Worm (Caenorhabditis elegans) whole organism, young adult: Measurements from ENCODE around the gene T23G5.2.

Experiments used
- C06A6.2 ChIP-seq: fragments of 200-800 bp; sonication (Bioruptor generic); conservative IDR thresholded peaks from 2 replicates; pipeline ENCODE4 v1.3.6; 2022; ENCODE audit warnings: missing genetic modification characterization, missing compliant biosample characterization
- C17E4.6 ChIP-seq: fragments of 200-800 bp; sonication (Bioruptor generic); IDR thresholded peaks from 2 replicates; pipeline ENCODE4 v1.3.6; 2022; ENCODE audit warnings: missing genetic modification reagents, missing genetic modification characterization, missing compliant biosample characterization
- F10E7.11 ChIP-seq: sonication (generic microtip); optimal IDR thresholded peaks from 2 replicates; lab custom pipeline; 2017; ENCODE audit warnings: mild to moderate bottlenecking, missing genetic modification characterization, moderate library complexity, missing compliant biosample characterization
- F33H1.4 ChIP-seq: fragments of 200-800 bp; sonication (Bioruptor generic); IDR thresholded peaks from 2 replicates; pipeline ENCODE4 v1.3.6; 2022; ENCODE audit warnings: missing genetic modification reagents, missing genetic modification characterization, missing compliant biosample characterization
- F49E8.2 ChIP-seq: sonication (generic microtip); optimal IDR thresholded peaks from 3 replicates; lab custom pipeline; 2017; ENCODE audit warnings: missing genetic modification characterization, mild to moderate bottlenecking, missing compliant biosample characterization, antibody characterized with exemption, moderate library complexity; ENCODE audit not compliant: insufficient read depth
- F52B5.7 ChIP-seq: sonication (generic microtip); optimal IDR thresholded peaks from 2 replicates; lab custom pipeline; 2016; ENCODE audit warnings: mild to moderate bottlenecking, missing genetic modification characterization, missing compliant biosample characterization
- F57A8.1 ChIP-seq: fragments of 200-800 bp; sonication (Bioruptor generic); optimal IDR thresholded peaks from 2 replicates; lab custom pipeline; 2018; ENCODE audit warnings: mild to moderate bottlenecking, missing genetic modification characterization, moderate library complexity, missing compliant biosample characterization
- K12H6.12 ChIP-seq: fragments of 200-800 bp; sonication (Bioruptor generic); optimal IDR thresholded peaks from 2 replicates; lab custom pipeline; 2018; ENCODE audit warnings: mild to moderate bottlenecking, missing genetic modification characterization, missing compliant biosample characterization
- Y53G8AR.9 ChIP-seq: fragments of 200-800 bp; sonication (Bioruptor generic); conservative IDR thresholded peaks from 2 replicates; pipeline ENCODE4 v1.3.6; 2022; ENCODE audit warnings: missing genetic modification reagents, missing genetic modification characterization, missing compliant biosample characterization
- Y79H2A.3 ChIP-seq: fragments of 200-800 bp; sonication (Bioruptor generic); conservative IDR thresholded peaks from 2 replicates; pipeline ENCODE4 v1.3.6; 2022; ENCODE audit warnings: missing genetic modification reagents, missing genetic modification characterization, missing compliant biosample characterization
- Y95B8A.8 ChIP-seq: fragments of 200-800 bp; sonication (Bioruptor generic); IDR thresholded peaks from 2 replicates; pipeline ENCODE4 v1.3.6; 2022; ENCODE audit warnings: missing genetic modification reagents, missing genetic modification characterization, missing compliant biosample characterization
- ZK185.1 ChIP-seq: sonication (generic microtip); optimal IDR thresholded peaks from 2 replicates; lab custom pipeline; 2016; ENCODE audit warnings: mild to moderate bottlenecking, missing genetic modification characterization, missing compliant biosample characterization; ENCODE audit not compliant: poor library complexity, severe bottlenecking
- attf-5 ChIP-seq: fragments of 200-800 bp; sonication (Bioruptor generic); optimal IDR thresholded peaks from 2 replicates; lab custom pipeline; 2018; ENCODE audit warnings: mild to moderate bottlenecking, missing genetic modification characterization, missing compliant biosample characterization
- bed-2 ChIP-seq: fragments of 200-800 bp; sonication (Bioruptor generic); IDR thresholded peaks from 2 replicates; pipeline ENCODE4 v1.3.6; 2022; ENCODE audit warnings: missing genetic modification reagents, missing genetic modification characterization, missing compliant biosample characterization
- ceh-100 ChIP-seq: fragments of 200-800 bp; sonication (Bioruptor generic); IDR thresholded peaks from 2 replicates; pipeline ENCODE4 v1.3.6; 2022; ENCODE audit warnings: missing genetic modification reagents, missing genetic modification characterization, missing compliant biosample characterization
- ceh-58 ChIP-seq: fragments of 200-800 bp; sonication (Bioruptor generic); IDR thresholded peaks from 2 replicates; pipeline ENCODE4 v1.3.6; 2022; ENCODE audit warnings: missing genetic modification characterization, missing compliant biosample characterization
- ceh-91 ChIP-seq: fragments of 200-800 bp; sonication (Bioruptor generic); IDR thresholded peaks from 2 replicates; pipeline ENCODE4 v1.3.6; 2022; ENCODE audit warnings: missing genetic modification reagents, missing genetic modification characterization, missing compliant biosample characterization
- dox-1 ChIP-seq: fragments of 200-800 bp; sonication (Bioruptor generic); IDR thresholded peaks from 2 replicates; pipeline ENCODE4 v1.3.6; 2022; ENCODE audit warnings: missing genetic modification reagents, missing genetic modification characterization, missing compliant biosample characterization
- dpl-1 ChIP-seq: fragments of 150-350 bp; optimal IDR thresholded peaks from 2 replicates; lab custom pipeline; 2014; ENCODE audit warnings: missing biosample characterization, missing genetic modification reagents, missing genetic modification characterization
- efl-1 ChIP-seq: fragments of 150-350 bp; optimal IDR thresholded peaks from 2 replicates; lab custom pipeline; 2014; ENCODE audit warnings: missing biosample characterization, missing genetic modification reagents, missing genetic modification characterization
- gei-17 ChIP-seq: fragments of 200-800 bp; sonication (Bioruptor generic); optimal IDR thresholded peaks from 2 replicates; lab custom pipeline; 2018; ENCODE audit warnings: mild to moderate bottlenecking, missing genetic modification characterization, missing compliant biosample characterization
- him-1 ChIP-seq: sonication (generic microtip); optimal IDR thresholded peaks from 2 replicates; lab custom pipeline; 2016; ENCODE audit warnings: missing genotype, missing genetic modification reagents, missing genetic modification characterization, missing compliant biosample characterization
- hmg-1.2 ChIP-seq: fragments of 200-800 bp; sonication (Bioruptor generic); IDR thresholded peaks from 2 replicates; pipeline ENCODE4 v1.3.6; 2022; ENCODE audit warnings: missing genetic modification reagents, missing genetic modification characterization, missing compliant biosample characterization
- lag-1 ChIP-seq: fragments of 200-800 bp; sonication (Bioruptor generic); IDR thresholded peaks from 2 replicates; pipeline ENCODE4 v1.3.6; 2022; ENCODE audit warnings: missing genetic modification reagents, missing genetic modification characterization, missing compliant biosample characterization
- let-607 ChIP-seq, 2 experiments: fragments of 200-800 bp in 1 of 2; sonication (Bioruptor generic) in 1 of 2; sonication (generic microtip) in 1 of 2; optimal IDR thresholded peaks; 2 replicates each; lab custom pipeline; 2016 to 2018; ENCODE audit warnings: mild to moderate bottlenecking in 2 of 2, missing compliant biosample characterization in 2 of 2, missing genetic modification characterization in 2 of 2, moderate library complexity in 2 of 2, missing genotype in 1 of 2
- lin-26 ChIP-seq: fragments of 200-800 bp; sonication (Bioruptor generic); IDR thresholded peaks from 2 replicates; pipeline ENCODE4 v1.3.6; 2022; ENCODE audit warnings: missing genetic modification reagents, missing genetic modification characterization, missing compliant biosample characterization
- lin-40 ChIP-seq: sonication (generic microtip); optimal IDR thresholded peaks from 2 replicates; lab custom pipeline; 2016; ENCODE audit warnings: missing genetic modification characterization, mild to moderate bottlenecking, missing compliant biosample characterization, missing genotype, missing genetic modification reagents
- lir-1 ChIP-seq: fragments of 200-800 bp; sonication (Bioruptor generic); conservative IDR thresholded peaks from 2 replicates; pipeline ENCODE4 v1.3.6; 2022; ENCODE audit warnings: missing genetic modification reagents, missing genetic modification characterization, missing compliant biosample characterization
- madf-10 ChIP-seq: sonication (generic microtip); optimal IDR thresholded peaks from 2 replicates; lab custom pipeline; 2016; ENCODE audit warnings: mild to moderate bottlenecking, missing genetic modification characterization, missing compliant biosample characterization
- madf-3 ChIP-seq: fragments of 200-800 bp; sonication (Bioruptor generic); IDR thresholded peaks from 2 replicates; pipeline ENCODE4 v1.3.6; 2022; ENCODE audit warnings: missing genetic modification reagents, missing genetic modification characterization, missing compliant biosample characterization
- mxl-1 ChIP-seq: sonication (generic microtip); optimal IDR thresholded peaks from 2 replicates; lab custom pipeline; 2016; ENCODE audit warnings: missing genetic modification characterization, missing compliant biosample characterization
- nfya-1 ChIP-seq: sonication (generic microtip); optimal IDR thresholded peaks from 2 replicates; lab custom pipeline; 2017; ENCODE audit warnings: antibody characterized with exemption, missing compliant biosample characterization, missing genetic modification characterization, borderline replicate concordance; ENCODE audit not compliant: insufficient read depth
- nhr-120 ChIP-seq: fragments of 200-800 bp; sonication (Bioruptor generic); IDR thresholded peaks from 2 replicates; pipeline ENCODE4 v1.3.6; 2022; ENCODE audit warnings: missing genetic modification characterization, missing compliant biosample characterization
- nhr-27 ChIP-seq: fragments of 200-800 bp; sonication (Bioruptor generic); optimal IDR thresholded peaks from 2 replicates; lab custom pipeline; 2018; ENCODE audit warnings: mild to moderate bottlenecking, missing genetic modification characterization, moderate library complexity, missing compliant biosample characterization
- nhr-80 ChIP-seq: sonication (generic microtip); optimal IDR thresholded peaks from 2 replicates; lab custom pipeline; 2016; ENCODE audit warnings: missing genetic modification characterization, missing compliant biosample characterization
- rcor-1 ChIP-seq: fragments of 200-800 bp; sonication (Bioruptor generic); IDR thresholded peaks from 2 replicates; pipeline ENCODE4 v1.3.6; 2022; ENCODE audit warnings: missing genetic modification reagents, missing genetic modification characterization, missing compliant biosample characterization
- rec-8 ChIP-seq, 2 experiments: sonication (generic microtip); optimal IDR thresholded peaks; 2 replicates each; lab custom pipeline; 2016; ENCODE audit warnings: mild to moderate bottlenecking in 2 of 2, missing genetic modification characterization in 2 of 2, missing genetic modification reagents in 2 of 2, missing genotype in 2 of 2, missing biosample characterization in 1 of 2, missing compliant biosample characterization in 1 of 2, moderate library complexity in 1 of 2
- rpc-1 ChIP-seq, 2 experiments: fragments of 150-350 bp in 1 of 2; sonication (generic microtip) in 1 of 2; optimal IDR thresholded peaks; 2 replicates each; lab custom pipeline; 2014 to 2018; ENCODE audit warnings: missing biosample characterization in 1 of 2, missing genetic modification characterization in 1 of 2, missing genetic modification reagents in 1 of 2, missing genotype in 1 of 2
- sdz-38 ChIP-seq: sonication (generic microtip); optimal IDR thresholded peaks from 2 replicates; lab custom pipeline; 2016; ENCODE audit warnings: missing genotype, missing genetic modification characterization, missing compliant biosample characterization
- snpc-1.1 ChIP-seq: sonication (generic microtip); optimal IDR thresholded peaks from 2 replicates; lab custom pipeline; 2017; ENCODE audit warnings: missing genetic modification characterization, mild to moderate bottlenecking, missing compliant biosample characterization, antibody characterized with exemption, moderate library complexity, missing genotype, missing genetic modification reagents; ENCODE audit not compliant: insufficient read depth
- snpc-1.3 ChIP-seq: sonication (generic microtip); optimal IDR thresholded peaks from 2 replicates; lab custom pipeline; 2017; ENCODE audit warnings: missing genetic modification characterization, mild to moderate bottlenecking, missing compliant biosample characterization, antibody characterized with exemption, moderate library complexity, missing genotype, missing genetic modification reagents; ENCODE audit not compliant: insufficient read depth
- snpc-3.4 ChIP-seq: sonication (generic microtip); optimal IDR thresholded peaks from 2 replicates; lab custom pipeline; 2017; ENCODE audit warnings: missing genetic modification characterization, mild to moderate bottlenecking, missing compliant biosample characterization, antibody characterized with exemption, moderate library complexity, missing genotype, missing genetic modification reagents
- xnd-1 ChIP-seq: sonication (generic microtip); optimal IDR thresholded peaks from 2 replicates; lab custom pipeline; 2016; ENCODE audit warnings: missing genotype, missing genetic modification reagents, missing genetic modification characterization, missing compliant biosample characterization

The T23G5.2 gene

DNA sequence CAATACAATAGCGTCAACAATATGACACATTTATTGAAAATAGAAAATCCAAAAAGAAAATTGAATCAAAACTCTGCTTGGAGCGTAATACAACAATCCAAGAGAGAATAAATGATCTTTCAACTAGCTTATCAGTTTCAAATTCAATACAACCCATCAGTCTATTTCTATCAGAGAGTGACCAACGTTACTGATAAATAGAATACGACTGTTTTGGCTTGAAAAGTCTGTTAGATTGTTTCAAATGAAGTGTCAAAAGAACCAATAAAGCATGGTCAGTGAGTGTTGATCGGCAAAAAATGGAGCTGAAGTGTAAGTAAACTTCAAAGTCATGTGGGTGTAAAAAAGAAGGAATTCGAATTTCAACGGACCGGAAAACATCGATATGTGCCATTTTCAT, 1.5 kb upstream of the T23G5.2 start:
- TF ChIP-seq nhr-27 (tag; lab: Kevin White, UChicago) (no peak), nhr-80 (tag; lab: Kevin White, UChicago) (peak; percentile 54), lin-40 (tag; lab: Kevin White, UChicago) (no peak), Y53G8AR.9 (GFP tag; lab: Robert Waterston, UW) (no peak)

DNA sequence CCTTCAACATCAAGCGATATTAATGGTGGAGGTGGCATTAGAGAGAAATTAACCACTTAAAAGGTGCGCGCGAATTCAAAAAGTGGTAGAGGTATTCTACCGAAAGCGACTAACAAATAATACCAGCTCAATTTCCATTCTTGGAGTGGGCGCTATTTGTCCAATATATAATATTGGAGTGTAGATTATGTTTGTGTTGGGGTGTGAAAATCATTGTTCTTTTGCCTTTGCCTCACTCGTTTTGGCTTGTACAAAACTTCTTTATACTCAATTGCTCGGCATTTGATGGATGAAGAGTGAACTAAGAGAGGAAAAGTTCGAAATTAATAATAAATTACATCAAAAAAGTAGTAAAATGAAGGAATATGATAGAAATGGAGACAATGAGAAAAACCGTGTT, 5.0 kb downstream of the T23G5.2 start, which contains the start of gene T23G5.3:
Gene T23G5.3, minus strand, starts transcription at position 101 of the 400 bp plus-strand sequence.
- no peak for TF ChIP-seq nfya-1 (tag; lab: Kevin White, UChicago)
- no peak for TF ChIP-seq let-607 (tag; optimal IDR thresholded peaks at IDR 0.05; lab: Kevin White, UChicago)
- TF ChIP-seq K12H6.12: no peak
- no peak for TF ChIP-seq F33H1.4 (GFP tag; lab: Robert Waterston, UW)
- no peak for TF ChIP-seq snpc-3.4 (tag; lab: Kevin White, UChicago)
- no peak for TF ChIP-seq lir-1 (GFP tag; lab: Robert Waterston, UW)
- TF ChIP-seq nhr-27 (tag; lab: Kevin White, UChicago): no peak
- TF ChIP-seq xnd-1 (tag; lab: Kevin White, UChicago): no peak
- no peak for TF ChIP-seq mxl-1
- no peak for TF ChIP-seq efl-1 (GFP tag; lab: Kevin White, UChicago)
- TF ChIP-seq madf-3 (GFP tag; lab: Robert Waterston, UW): no peak
- TF ChIP-seq rpc-1 (optimal IDR thresholded peaks at IDR 0.05; lab: Kevin White, UChicago): no peak
- TF ChIP-seq rpc-1 (tag; optimal IDR thresholded peaks at IDR 0.05; lab: Kevin White, UChicago): no peak
- no peak for TF ChIP-seq Y53G8AR.9 (GFP tag; lab: Robert Waterston, UW)

DNA sequence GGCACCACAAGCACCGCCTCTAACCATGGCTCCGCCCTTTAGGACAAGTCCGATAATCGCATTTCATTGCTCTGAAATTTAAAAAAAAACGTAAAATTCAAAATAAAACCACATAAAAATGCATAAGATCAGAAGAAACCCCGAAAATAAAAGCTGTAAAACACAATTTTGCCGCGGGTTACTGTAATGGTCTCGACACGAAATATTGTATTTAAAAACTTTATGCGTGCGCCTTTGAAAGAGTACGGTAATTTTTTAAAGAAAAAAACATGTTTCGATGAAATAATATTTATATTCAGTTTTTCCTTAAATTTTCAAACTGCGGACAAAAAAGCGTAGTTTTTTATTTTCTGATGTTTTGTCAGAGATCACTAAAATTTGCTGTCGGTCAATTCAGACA, 7.4 kb downstream of the T23G5.2 start, which contains the start of gene rnr-1:
Gene rnr-1, minus strand, starts transcription at position 77 of the 400 bp plus-strand sequence.
- TF ChIP-seq lin-26 (GFP tag; lab: Robert Waterston, UW): no peak
- TF ChIP-seq hmg-1.2 (GFP tag; lab: Robert Waterston, UW): peak; percentile 19; the same call in 1 of the 2 replicates
- no peak for TF ChIP-seq C17E4.6
- peak; percentile 19; the same call in 1 of the 2 replicates for TF ChIP-seq dox-1 (GFP tag; lab: Robert Waterston, UW)
- TF ChIP-seq F52B5.7: no peak
- no peak for TF ChIP-seq nhr-120
- no peak for TF ChIP-seq ceh-58 (GFP tag; lab: Robert Waterston, UW)
- TF ChIP-seq bed-2 (GFP tag; lab: Robert Waterston, UW): no peak
- TF ChIP-seq F49E8.2 (tag; lab: Kevin White, UChicago): peak; percentile 72
- TF ChIP-seq ZK185.1 (tag; lab: Kevin White, UChicago): no peak
- no peak for TF ChIP-seq lir-1 (GFP tag; lab: Robert Waterston, UW)
- no peak for TF ChIP-seq C06A6.2 (GFP tag; lab: Robert Waterston, UW)
- peak; percentile 97 for TF ChIP-seq F33H1.4 (GFP tag; lab: Robert Waterston, UW)
- TF ChIP-seq snpc-1.1 (tag; lab: Kevin White, UChicago): no peak
- TF ChIP-seq Y79H2A.3: 0 out of 2 replicates have a peak, but pooled peaks have one; percentile 44
- no peak for TF ChIP-seq F10E7.11 (tag; lab: Kevin White, UChicago)
- peak; percentile 91 for TF ChIP-seq ceh-91
- TF ChIP-seq rcor-1 (GFP tag; lab: Robert Waterston, UW): 0 out of 2 replicates have a peak, but pooled peaks have one; percentile 33
- no peak for TF ChIP-seq lin-40 (tag; lab: Kevin White, UChicago)
- TF ChIP-seq gei-17 (GFP tag; lab: Kevin White, UChicago): no peak
- TF ChIP-seq dpl-1: peak; percentile 73
- TF ChIP-seq ceh-100 (GFP tag; lab: Robert Waterston, UW): no peak
- TF ChIP-seq sdz-38: no peak
- TF ChIP-seq F57A8.1: no peak
- no peak for TF ChIP-seq attf-5 (GFP tag; lab: Kevin White, UChicago)
- peak; percentile 75 for TF ChIP-seq snpc-1.3 (tag; lab: Kevin White, UChicago)
- no peak for TF ChIP-seq let-607 (tag; optimal IDR thresholded peaks at IDR 0.05; lab: Kevin White, UChicago)
- peak; percentile 24 for TF ChIP-seq him-1 (tag; lab: Kevin White, UChicago)
- no peak for TF ChIP-seq madf-10 (tag; lab: Kevin White, UChicago)
- no peak for TF ChIP-seq lag-1
- no peak for TF ChIP-seq Y95B8A.8 (GFP tag; lab: Robert Waterston, UW)
- no peak for TF ChIP-seq rec-8 (tag; optimal IDR thresholded peaks at IDR 0.05; lab: Kevin White, UChicago)
